Worm (Caenorhabditis elegans) whole organism, late embryonic: ENCODE measurements around the gene aff-1.
A peak's percentile ranks its signal among the peaks of the same experiment; 100 is the strongest.

Experiments
- C08G9.2 ChIP-seq: sonication (generic microtip); optimal IDR thresholded peaks from 2 replicates; lab custom pipeline; 2016; ENCODE audit warnings: mild to moderate bottlenecking, missing genetic modification characterization, moderate library complexity, missing compliant biosample characterization
- C38D4.7 ChIP-seq: fragments of 200-800 bp; sonication (Bioruptor generic); optimal IDR thresholded peaks from 2 replicates; lab custom pipeline; 2018; ENCODE audit warnings: mild to moderate bottlenecking, missing genetic modification characterization, moderate library complexity, missing compliant biosample characterization
- F13H6.1 ChIP-seq: sonication (generic microtip); optimal IDR thresholded peaks from 2 replicates; lab custom pipeline; 2016; ENCODE audit warnings: missing genetic modification characterization, missing compliant biosample characterization
- K09A11.1 ChIP-seq: sonication (generic microtip); optimal IDR thresholded peaks from 2 replicates; lab custom pipeline; 2017; ENCODE audit warnings: antibody characterized with exemption, mild to moderate bottlenecking, missing genetic modification characterization, missing compliant biosample characterization; ENCODE audit not compliant: insufficient read depth
- T23F11.4 ChIP-seq: fragments of 200-800 bp; sonication (Bioruptor generic); optimal IDR thresholded peaks from 2 replicates; lab custom pipeline; 2018; ENCODE audit warnings: mild to moderate bottlenecking, missing genetic modification characterization, missing compliant biosample characterization
- Y22D7AL.16 ChIP-seq: sonication (generic microtip); optimal IDR thresholded peaks from 2 replicates; lab custom pipeline; 2016; ENCODE audit warnings: missing genetic modification characterization, missing compliant biosample characterization
- ahr-1 ChIP-seq: sonication (generic microtip); optimal IDR thresholded peaks from 2 replicates; lab custom pipeline; 2016; ENCODE audit warnings: missing genetic modification characterization, missing compliant biosample characterization
- ama-1 ChIP-seq: fragments of 150-350 bp; optimal IDR thresholded peaks from 2 replicates; lab custom pipeline; 2014
- ceh-14 ChIP-seq: sonication (generic microtip); optimal IDR thresholded peaks from 2 replicates; lab custom pipeline; 2016; ENCODE audit warnings: missing genotype, missing genetic modification characterization, missing compliant biosample characterization
- ceh-18 ChIP-seq: sonication (generic microtip); optimal IDR thresholded peaks from 2 replicates; lab custom pipeline; 2016; ENCODE audit warnings: missing genetic modification characterization, missing compliant biosample characterization
- ceh-19 ChIP-seq: fragments of 200-800 bp; sonication (Bioruptor generic); optimal IDR thresholded peaks from 2 replicates; lab custom pipeline; 2018; ENCODE audit warnings: mild to moderate bottlenecking, missing genetic modification characterization, missing compliant biosample characterization
- ceh-2 ChIP-seq: sonication (generic microtip); optimal IDR thresholded peaks from 2 replicates; lab custom pipeline; 2016; ENCODE audit warnings: missing genotype, missing genetic modification characterization, missing compliant biosample characterization
- ceh-22 ChIP-seq: sonication (generic microtip); optimal IDR thresholded peaks from 2 replicates; lab custom pipeline; 2017; ENCODE audit warnings: missing biosample characterization, missing genetic modification characterization
- ceh-24 ChIP-seq: sonication (generic microtip); optimal IDR thresholded peaks from 2 replicates; lab custom pipeline; 2016; ENCODE audit warnings: mild to moderate bottlenecking, missing genetic modification characterization, missing compliant biosample characterization
- ceh-30 ChIP-seq: fragments of 150-350 bp; optimal IDR thresholded peaks from 2 replicates; lab custom pipeline; 2014; ENCODE audit warnings: missing biosample characterization, missing genetic modification characterization
- ceh-31 ChIP-seq: sonication (generic microtip); optimal IDR thresholded peaks from 2 replicates; lab custom pipeline; 2016; ENCODE audit warnings: missing genetic modification characterization, missing compliant biosample characterization
- ceh-34 ChIP-seq: sonication (generic microtip); optimal IDR thresholded peaks from 2 replicates; lab custom pipeline; 2016; ENCODE audit warnings: mild to moderate bottlenecking, missing genetic modification characterization, missing compliant biosample characterization
- ceh-48 ChIP-seq: sonication (generic microtip); optimal IDR thresholded peaks from 2 replicates; lab custom pipeline; 2016; ENCODE audit warnings: missing genetic modification characterization, inconsistent platforms, missing compliant biosample characterization
- ceh-6 ChIP-seq: fragments of 200-800 bp; sonication (Bioruptor generic); optimal IDR thresholded peaks from 2 replicates; lab custom pipeline; 2018; ENCODE audit warnings: mild to moderate bottlenecking, missing genetic modification characterization, missing compliant biosample characterization
- che-1 ChIP-seq: sonication (generic microtip); optimal IDR thresholded peaks from 2 replicates; lab custom pipeline; 2016; ENCODE audit warnings: mild to moderate bottlenecking, missing genetic modification characterization, missing compliant biosample characterization
- dve-1 ChIP-seq: sonication (generic microtip); optimal IDR thresholded peaks from 2 replicates; lab custom pipeline; 2017; ENCODE audit warnings: antibody characterized with exemption, mild to moderate bottlenecking, missing genetic modification characterization, missing compliant biosample characterization
- elt-2 ChIP-seq: sonication (generic microtip); optimal IDR thresholded peaks from 2 replicates; lab custom pipeline; 2016; ENCODE audit warnings: missing genetic modification reagents, missing genetic modification characterization, missing compliant biosample characterization
- fkh-10 ChIP-seq: fragments of 150-350 bp; optimal IDR thresholded peaks from 2 replicates; lab custom pipeline; 2014; ENCODE audit warnings: missing biosample characterization, missing genetic modification reagents, missing genetic modification characterization
- fkh-6 ChIP-seq: sonication (generic microtip); optimal IDR thresholded peaks from 2 replicates; lab custom pipeline; 2016; ENCODE audit warnings: missing genetic modification characterization, missing compliant biosample characterization
- gmeb-2 ChIP-seq: sonication (generic microtip); optimal IDR thresholded peaks from 2 replicates; lab custom pipeline; 2016; ENCODE audit warnings: missing genetic modification characterization, inconsistent platforms, missing compliant biosample characterization
- hlh-13 ChIP-seq: fragments of 200-800 bp; sonication (Bioruptor generic); optimal IDR thresholded peaks from 2 replicates; lab custom pipeline; 2018; ENCODE audit warnings: mild to moderate bottlenecking, missing genetic modification characterization, missing compliant biosample characterization
- hlh-15 ChIP-seq: sonication (generic microtip); optimal IDR thresholded peaks from 2 replicates; lab custom pipeline; 2016; ENCODE audit warnings: missing genetic modification characterization, missing compliant biosample characterization
- lin-11 ChIP-seq: fragments of 200-800 bp; sonication (Bioruptor generic); optimal IDR thresholded peaks from 2 replicates; lab custom pipeline; 2018; ENCODE audit warnings: mild to moderate bottlenecking, missing genetic modification characterization, missing compliant biosample characterization
- nfya-1 ChIP-seq: sonication (generic microtip); optimal IDR thresholded peaks from 2 replicates; lab custom pipeline; 2017; ENCODE audit warnings: missing genetic modification characterization, mild to moderate bottlenecking, missing compliant biosample characterization, antibody characterized with exemption, moderate library complexity
- nhr-232 ChIP-seq: sonication (generic microtip); optimal IDR thresholded peaks from 2 replicates; lab custom pipeline; 2016; ENCODE audit warnings: missing genetic modification characterization, missing compliant biosample characterization
- npax-4 ChIP-seq: sonication (generic microtip); optimal IDR thresholded peaks from 2 replicates; lab custom pipeline; 2016; ENCODE audit warnings: missing genetic modification characterization, missing compliant biosample characterization
- odd-2 ChIP-seq: sonication (generic microtip); optimal IDR thresholded peaks from 2 replicates; lab custom pipeline; 2017; ENCODE audit warnings: antibody characterized with exemption, mild to moderate bottlenecking, missing genetic modification characterization, missing compliant biosample characterization
- pag-3 ChIP-seq: sonication (generic microtip); optimal IDR thresholded peaks from 2 replicates; lab custom pipeline; 2016; ENCODE audit warnings: missing compliant biosample characterization, missing genetic modification characterization, borderline replicate concordance
- pat-9 ChIP-seq: fragments of 200-800 bp; sonication (Bioruptor generic); optimal IDR thresholded peaks from 2 replicates; lab custom pipeline; 2018; ENCODE audit warnings: mild to moderate bottlenecking, missing genetic modification characterization, moderate library complexity, missing compliant biosample characterization
- pax-1 ChIP-seq: fragments of 150-350 bp; optimal IDR thresholded peaks from 2 replicates; lab custom pipeline; 2014; ENCODE audit warnings: missing biosample characterization, missing genetic modification characterization
- pha-2 ChIP-seq: sonication (generic microtip); optimal IDR thresholded peaks from 2 replicates; lab custom pipeline; 2017; ENCODE audit warnings: mild to moderate bottlenecking, missing genetic modification characterization, missing compliant biosample characterization
- pqm-1 ChIP-seq: sonication (generic microtip); optimal IDR thresholded peaks from 2 replicates; lab custom pipeline; 2016; ENCODE audit warnings: missing genetic modification characterization, missing compliant biosample characterization
- pros-1 ChIP-seq: fragments of 150-350 bp; optimal IDR thresholded peaks from 2 replicates; lab custom pipeline; 2014; ENCODE audit warnings: missing biosample characterization, missing genetic modification reagents, missing genetic modification characterization
- ref-2 ChIP-seq: sonication (generic microtip); optimal IDR thresholded peaks from 2 replicates; lab custom pipeline; 2016; ENCODE audit warnings: missing genetic modification characterization, missing compliant biosample characterization
- rnt-1 ChIP-seq: sonication (generic microtip); optimal IDR thresholded peaks from 2 replicates; lab custom pipeline; 2016; ENCODE audit warnings: missing genetic modification characterization, missing compliant biosample characterization
- sdc-2 ChIP-seq: sonication (generic microtip); optimal IDR thresholded peaks from 2 replicates; lab custom pipeline; 2016; ENCODE audit warnings: missing genotype, missing genetic modification characterization, missing compliant biosample characterization
- sox-2 ChIP-seq: fragments of 200-800 bp; sonication (Bioruptor generic); IDR thresholded peaks from 2 replicates; pipeline ENCODE4 v1.3.6; 2022; ENCODE audit warnings: missing genetic modification reagents, missing genetic modification characterization, missing compliant biosample characterization
- tbx-2 ChIP-seq: sonication (generic microtip); optimal IDR thresholded peaks from 2 replicates; lab custom pipeline; 2016; ENCODE audit warnings: missing genetic modification characterization, missing compliant biosample characterization
- tbx-7 ChIP-seq: sonication (generic microtip); optimal IDR thresholded peaks from 2 replicates; lab custom pipeline; 2016; ENCODE audit warnings: missing genotype, missing genetic modification characterization, missing compliant biosample characterization
- ttx-3 ChIP-seq: sonication (generic microtip); optimal IDR thresholded peaks from 2 replicates; lab custom pipeline; 2016; ENCODE audit warnings: missing genetic modification reagents, missing genetic modification characterization, missing compliant biosample characterization
- unc-3 ChIP-seq, 2 experiments: fragments of 200-800 bp in 1 of 2; sonication (Bioruptor generic) in 1 of 2; sonication (generic microtip) in 1 of 2; conservative IDR thresholded peaks in 1 of 2; optimal IDR thresholded peaks in 1 of 2; 2 replicates each; pipeline versions ENCODE4 v1.3.6 to Lab custom; 2016 to 2022; ENCODE audit warnings: missing compliant biosample characterization in 2 of 2, missing genetic modification characterization in 2 of 2, missing genetic modification reagents in 1 of 2
- unc-55 ChIP-seq: sonication (generic microtip); optimal IDR thresholded peaks from 2 replicates; lab custom pipeline; 2017; ENCODE audit warnings: missing biosample characterization, missing genetic modification reagents, missing genetic modification characterization
- unc-86 ChIP-seq: sonication (generic microtip); optimal IDR thresholded peaks from 2 replicates; lab custom pipeline; 2016; ENCODE audit warnings: missing genetic modification characterization, missing compliant biosample characterization
- zip-5 ChIP-seq: sonication (generic microtip); optimal IDR thresholded peaks from 2 replicates; lab custom pipeline; 2016; ENCODE audit warnings: missing genetic modification characterization, missing compliant biosample characterization
- ztf-16 ChIP-seq: sonication (generic microtip); optimal IDR thresholded peaks from 2 replicates; lab custom pipeline; 2017; ENCODE audit warnings: missing genetic modification characterization, missing compliant biosample characterization

Gene aff-1

DNA sequence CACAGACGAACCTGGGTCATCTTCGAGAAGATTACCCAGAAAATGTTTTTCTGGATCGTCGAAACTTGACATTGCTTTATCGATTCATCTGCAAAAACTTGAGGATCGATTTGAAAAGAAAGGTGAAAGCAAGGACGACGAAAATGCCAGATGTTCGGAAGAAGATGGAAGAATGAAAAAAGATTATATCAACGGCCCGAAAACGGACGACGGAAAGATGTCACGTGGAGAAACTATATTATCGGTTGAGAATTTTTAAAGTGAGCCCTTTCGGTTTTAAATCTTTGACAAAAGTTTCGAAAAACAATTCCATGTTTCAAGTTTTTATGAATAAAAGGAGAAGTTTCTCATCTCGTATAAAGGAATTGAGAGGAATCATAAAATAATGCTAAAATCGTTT, 5.4 kb downstream of the aff-1 start, which contains the start of gene dnj-5:
TSS of gene dnj-5 (minus strand) at position 101 of the 400 bp plus-strand sequence.
- TF ChIP-seq ceh-24 (tag; lab: Kevin White, UChicago) = no peak
- TF ChIP-seq ceh-34 (tag; lab: Kevin White, UChicago) = no peak

DNA sequence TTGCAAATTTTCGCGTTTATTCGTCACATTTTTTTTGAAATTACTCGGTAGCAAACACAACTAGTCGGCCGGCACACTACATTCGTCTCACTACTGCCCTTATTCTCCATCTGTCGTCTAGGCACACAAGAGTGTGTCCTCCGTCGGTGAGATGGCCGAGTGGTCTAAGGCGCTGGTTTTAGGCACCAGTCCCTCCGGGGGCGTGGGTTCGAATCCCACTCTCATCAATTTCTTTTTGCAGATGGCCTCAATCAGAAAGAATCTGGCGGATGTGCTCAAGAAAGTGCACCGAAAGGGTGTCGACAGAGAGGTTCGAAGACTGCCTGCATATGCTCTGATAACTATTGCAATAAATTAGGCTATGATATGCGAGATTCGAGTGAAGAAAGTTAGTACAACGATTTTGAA, 10.5 kb downstream of the aff-1 start:
- TF ChIP-seq ceh-34 (tag; lab: Kevin White, UChicago) (peak; percentile 75), unc-55 (GFP tag; lab: Kevin White, UChicago) (peak; percentile 14), ceh-30 (tag; lab: Kevin White, UChicago) (no peak), rnt-1 (tag; lab: Kevin White, UChicago) (peak; percentile 65), unc-3 (GFP tag; conservative IDR thresholded peaks at IDR 0.05; lab: Robert Waterston, UW) (peak; percentile 75), unc-3 (tag; optimal IDR thresholded peaks at IDR 0.05; lab: Kevin White, UChicago) (peak; percentile 62), T23F11.4 (GFP tag; lab: Kevin White, UChicago) (peak; percentile 84), ztf-16 (tag; lab: Kevin White, UChicago) (peak; percentile 82), nhr-232 (tag; lab: Kevin White, UChicago) (peak; percentile 78), lin-11 (tag; lab: Kevin White, UChicago) (peak; percentile 78), Y22D7AL.16 (tag; lab: Kevin White, UChicago) (peak; percentile 68), ceh-19 (GFP tag; lab: Kevin White, UChicago) (peak; percentile 89), ceh-6 (peak; percentile 91), hlh-13 (GFP tag; lab: Kevin White, UChicago) (peak; percentile 68), tbx-7 (tag; lab: Kevin White, UChicago) (peak; percentile 62), K09A11.1 (tag; lab: Kevin White, UChicago) (peak; percentile 50), zip-5 (tag; lab: Kevin White, UChicago) (peak; percentile 35), hlh-15 (peak; percentile 72), ceh-48 (peak; percentile 60), ref-2 (tag; lab: Kevin White, UChicago) (peak; percentile 84), F13H6.1 (tag; lab: Kevin White, UChicago) (peak; percentile 69), pax-1 (no peak), fkh-6 (tag; lab: Kevin White, UChicago) (peak; percentile 80), pha-2 (tag; lab: Kevin White, UChicago) (peak; percentile 81), pag-3 (tag; lab: Kevin White, UChicago) (no peak), sox-2 (peak; percentile 78), ceh-31 (tag; lab: Kevin White, UChicago) (peak; percentile 73), dve-1 (tag; lab: Kevin White, UChicago) (peak; percentile 64), ceh-2 (peak; percentile 42), odd-2 (tag; lab: Kevin White, UChicago) (peak; percentile 49), pqm-1 (no peak), tbx-2 (peak; percentile 83), che-1 (tag; lab: Kevin White, UChicago) (peak; percentile 75), npax-4 (peak; percentile 40), gmeb-2 (tag; lab: Kevin White, UChicago) (peak; percentile 71), sdc-2 (tag; lab: Kevin White, UChicago) (peak; percentile 72), unc-86 (tag; lab: Kevin White, UChicago) (peak; percentile 81), ceh-14 (peak; percentile 39), pat-9 (tag; lab: Kevin White, UChicago) (peak; percentile 83), ahr-1 (tag; lab: Kevin White, UChicago) (peak; percentile 66), fkh-10 (GFP tag; lab: Kevin White, UChicago) (peak; percentile 66), ceh-22 (no peak), elt-2 (tag; lab: Kevin White, UChicago) (peak; percentile 92), C38D4.7 (GFP tag; lab: Kevin White, UChicago) (peak; percentile 78), ttx-3 (peak; percentile 85), ama-1 (peak; percentile 41), ceh-18 (tag; lab: Kevin White, UChicago) (peak; percentile 72), C08G9.2 (peak; percentile 66), nfya-1 (tag; lab: Kevin White, UChicago) (peak; percentile 64), pros-1 (tag; lab: Kevin White, UChicago) (peak; percentile 5)
